Worm (Caenorhabditis elegans) whole organism, early embryonic: ENCODE measurements around the gene math-15.

Experiments
- B0310.2 ChIP-seq: sonication (generic microtip); optimal IDR thresholded peaks from 2 replicates; lab custom pipeline; 2016; ENCODE audit warnings: mild to moderate bottlenecking, missing genetic modification characterization, missing compliant biosample characterization
- F13C5.2 ChIP-seq: sonication (generic microtip); optimal IDR thresholded peaks from 2 replicates; lab custom pipeline; 2017; ENCODE audit warnings: mild to moderate bottlenecking, missing genetic modification characterization, inconsistent platforms, missing compliant biosample characterization
- aly-1 ChIP-seq: sonication (generic microtip); optimal IDR thresholded peaks from 2 replicates; lab custom pipeline; 2016; ENCODE audit warnings: missing genetic modification characterization, missing compliant biosample characterization
- ama-1 ChIP-seq: fragments of 150-350 bp; optimal IDR thresholded peaks from 2 replicates; lab custom pipeline; 2014
- ceh-13 ChIP-seq: fragments of 200-800 bp; sonication (Bioruptor generic); optimal IDR thresholded peaks from 2 replicates; lab custom pipeline; 2018; ENCODE audit warnings: mild to moderate bottlenecking, missing genetic modification characterization, missing compliant biosample characterization
- ceh-36 ChIP-seq: sonication (generic microtip); optimal IDR thresholded peaks from 2 replicates; lab custom pipeline; 2016; ENCODE audit warnings: missing genetic modification characterization, inconsistent platforms, missing compliant biosample characterization
- ets-7 ChIP-seq: sonication (generic microtip); optimal IDR thresholded peaks from 2 replicates; lab custom pipeline; 2016; ENCODE audit warnings: missing genotype, missing genetic modification characterization, missing compliant biosample characterization
- flt-1 ChIP-seq: fragments of 200-800 bp; sonication (Bioruptor generic); IDR thresholded peaks from 2 replicates; pipeline ENCODE4 v1.3.6; 2022; ENCODE audit warnings: missing genetic modification characterization, missing compliant biosample characterization
- hmbx-1 ChIP-seq: sonication (generic microtip); optimal IDR thresholded peaks from 2 replicates; lab custom pipeline; 2016; ENCODE audit warnings: mild to moderate bottlenecking, missing genetic modification characterization, missing compliant biosample characterization
- hmg-4 ChIP-seq: fragments of 200-800 bp; sonication (Bioruptor generic); optimal IDR thresholded peaks from 2 replicates; lab custom pipeline; 2018; ENCODE audit warnings: mild to moderate bottlenecking, missing genetic modification characterization, missing compliant biosample characterization
- hnd-1 ChIP-seq: sonication (generic microtip); optimal IDR thresholded peaks from 2 replicates; lab custom pipeline; 2016; ENCODE audit warnings: missing genetic modification characterization, missing compliant biosample characterization
- pes-1 ChIP-seq: fragments of 200-800 bp; sonication (Bioruptor generic); IDR thresholded peaks from 2 replicates; pipeline ENCODE4 v1.3.6; 2022; ENCODE audit warnings: missing genetic modification reagents, missing genetic modification characterization, missing compliant biosample characterization
- scrt-1 ChIP-seq: fragments of 200-800 bp; sonication (Bioruptor generic); IDR thresholded peaks from 2 replicates; pipeline ENCODE4 v1.3.6; 2022; ENCODE audit warnings: missing genetic modification characterization, missing compliant biosample characterization
- sea-1 ChIP-seq: fragments of 200-800 bp; sonication (Bioruptor generic); conservative IDR thresholded peaks from 2 replicates; pipeline ENCODE4 v1.3.6; 2022; ENCODE audit warnings: missing genetic modification characterization, missing compliant biosample characterization
- tbx-11 ChIP-seq: fragments of 200-800 bp; sonication (Bioruptor generic); IDR thresholded peaks from 2 replicates; pipeline ENCODE4 v1.3.6; 2022; ENCODE audit warnings: missing genetic modification characterization, missing compliant biosample characterization
- tbx-37 ChIP-seq: fragments of 200-800 bp; sonication (Bioruptor generic); conservative IDR thresholded peaks from 2 replicates; pipeline ENCODE4 v1.3.6; 2022; ENCODE audit warnings: missing genetic modification reagents, missing genetic modification characterization, missing compliant biosample characterization
- tra-4 ChIP-seq: sonication (generic microtip); optimal IDR thresholded peaks from 2 replicates; lab custom pipeline; 2017; ENCODE audit warnings: missing genetic modification characterization, missing compliant biosample characterization

Gene math-15

ce11 chrII:1895762-1896161 lies 29.6 kb downstream of the math-15 start, which contains the start of gene math-25:
Gene math-25 (plus strand): TSS chrII:1896062.
- TF ChIP-seq hmg-4 (GFP tag; lab: Kevin White, UChicago) (no peak), pes-1 (GFP tag; lab: Robert Waterston, UW) (no peak), tbx-37 (no peak), ceh-36 (tag; lab: Kevin White, UChicago) (no peak), hmbx-1 (no peak), hnd-1 (tag; lab: Kevin White, UChicago) (no peak), ama-1 (lab: Kevin White, UChicago) (no peak), aly-1 (tag; lab: Kevin White, UChicago) (no peak), sea-1 (GFP tag; lab: Robert Waterston, UW) (no peak), scrt-1 (no peak), flt-1 (GFP tag; lab: Robert Waterston, UW) (no peak), ceh-13 (GFP tag; lab: Kevin White, UChicago) (no peak), ets-7 (no peak), tbx-11 (GFP tag; lab: Robert Waterston, UW) (no peak)

- TF ChIP-seq ets-7, result no peak
These were observed 31.8 kb downstream of the math-15 start, which contains the start of gene C46F9.6 for ce11 chrII:1897936-1898335. Gene C46F9.6 (plus strand): TSS chrII:1898236.

ce11 chrII:1899934-1900333 lies 33.8 kb downstream of the math-15 start, which contains the start of gene math-24:
Gene math-24 (plus strand): TSS chrII:1900234.
- TF ChIP-seq F13C5.2 (tag; lab: Kevin White, UChicago), result no peak

- TF ChIP-seq pes-1 (GFP tag; lab: Robert Waterston, UW), result no peak
- TF ChIP-seq scrt-1, result no peak
- no peak for TF ChIP-seq ceh-13 (GFP tag; lab: Kevin White, UChicago)
- no peak for TF ChIP-seq tra-4 (tag; lab: Kevin White, UChicago)
- no peak for TF ChIP-seq F13C5.2 (tag; lab: Kevin White, UChicago)
- TF ChIP-seq ceh-36 (tag; lab: Kevin White, UChicago), result no peak
- TF ChIP-seq ama-1 (lab: Kevin White, UChicago), result no peak
- TF ChIP-seq hmbx-1, result no peak
These were observed 35.8 kb downstream of the math-15 start, which contains the start of gene math-23 for ce11 chrII:1901981-1902380. Gene math-23 (plus strand): TSS chrII:1902281.

ce11 chrII:1905104-1905503 lies 38.9 kb downstream of the math-15 start, which contains the start of gene math-22:
Gene math-22 (plus strand): TSS chrII:1905404.
- TF ChIP-seq ceh-36 (tag; lab: Kevin White, UChicago), result no peak
- TF ChIP-seq hnd-1 (tag; lab: Kevin White, UChicago), result no peak
- TF ChIP-seq ama-1 (lab: Kevin White, UChicago), result no peak
- no peak for TF ChIP-seq hmbx-1
- no peak for TF ChIP-seq ceh-13 (GFP tag; lab: Kevin White, UChicago)
- TF ChIP-seq aly-1 (tag; lab: Kevin White, UChicago), result no peak
- no peak for TF ChIP-seq sea-1 (GFP tag; lab: Robert Waterston, UW)
- no peak for TF ChIP-seq B0310.2 (tag; lab: Kevin White, UChicago)
- TF ChIP-seq F13C5.2 (tag; lab: Kevin White, UChicago), result no peak
- TF ChIP-seq ets-7, result no peak
- TF ChIP-seq scrt-1, result no peak
- no peak for TF ChIP-seq tra-4 (tag; lab: Kevin White, UChicago)
- TF ChIP-seq pes-1 (GFP tag; lab: Robert Waterston, UW), result no peak
- TF ChIP-seq tbx-37, result no peak
- no peak for TF ChIP-seq hmg-4 (GFP tag; lab: Kevin White, UChicago)
- no peak for TF ChIP-seq flt-1 (GFP tag; lab: Robert Waterston, UW)
- TF ChIP-seq tbx-11 (GFP tag; lab: Robert Waterston, UW), result no peak

- TF ChIP-seq ama-1 (lab: Kevin White, UChicago) (no peak), B0310.2 (tag; lab: Kevin White, UChicago) (no peak), tbx-37 (no peak), hmbx-1 (no peak), flt-1 (GFP tag; lab: Robert Waterston, UW) (no peak), hnd-1 (tag; lab: Kevin White, UChicago) (no peak), pes-1 (GFP tag; lab: Robert Waterston, UW) (no peak), tbx-11 (GFP tag; lab: Robert Waterston, UW) (no peak), scrt-1 (no peak), sea-1 (GFP tag; lab: Robert Waterston, UW) (no peak), ets-7 (no peak), F13C5.2 (tag; lab: Kevin White, UChicago) (no peak), aly-1 (tag; lab: Kevin White, UChicago) (no peak), ceh-36 (tag; lab: Kevin White, UChicago) (no peak)
These were observed 46.6 kb downstream of the math-15 start, which contains the start of gene math-31 for ce11 chrII:1912741-1913140. Gene math-31 (minus strand): TSS chrII:1912841.
